Worm (Caenorhabditis elegans) whole organism, L1 larva: ENCODE results near the gene D1046.2.

Experiments used
- dpl-1 ChIP-seq, 3 experiments: fragments of 150-350 bp in 2 of 3; sonication (generic microtip) in 1 of 3; optimal IDR thresholded peaks; 2 replicates each; lab custom pipeline; 2014 to 2017; ENCODE audit warnings: missing biosample characterization in 3 of 3, missing genetic modification characterization in 3 of 3, missing genetic modification reagents in 3 of 3
- hlh-17 ChIP-seq: fragments of 200-800 bp; sonication (Bioruptor generic); optimal IDR thresholded peaks from 2 replicates; lab custom pipeline; 2018; ENCODE audit warnings: missing genetic modification characterization, mild to moderate bottlenecking, missing compliant biosample characterization, moderate library complexity, borderline replicate concordance
- irx-1 ChIP-seq: sonication (generic microtip); optimal IDR thresholded peaks from 2 replicates; lab custom pipeline; 2016; ENCODE audit warnings: missing genetic modification characterization, missing compliant biosample characterization
- mep-1 ChIP-seq: fragments of 150-350 bp; optimal IDR thresholded peaks from 2 replicates; lab custom pipeline; 2014; ENCODE audit warnings: missing biosample characterization, missing genetic modification characterization
- rnt-1 ChIP-seq: sonication (generic microtip); optimal IDR thresholded peaks from 2 replicates; lab custom pipeline; 2016; ENCODE audit warnings: mild to moderate bottlenecking, missing genetic modification characterization, moderate library complexity, missing compliant biosample characterization
- skn-1 ChIP-seq: fragments of 150-350 bp; optimal IDR thresholded peaks from 2 replicates; lab custom pipeline; 2014; ENCODE audit warnings: missing biosample characterization, missing genetic modification characterization
- snpc-4 ChIP-seq: fragments of 150-350 bp; optimal IDR thresholded peaks from 2 replicates; lab custom pipeline; 2014; ENCODE audit warnings: missing biosample characterization, missing genetic modification characterization
- unc-86 ChIP-seq: sonication (generic microtip); optimal IDR thresholded peaks from 2 replicates; lab custom pipeline; 2016; ENCODE audit warnings: missing genetic modification characterization, missing compliant biosample characterization
- vab-15 ChIP-seq: sonication (generic microtip); optimal IDR thresholded peaks from 2 replicates; lab custom pipeline; 2017; ENCODE audit warnings: missing genotype, mild to moderate bottlenecking, missing genetic modification characterization, missing compliant biosample characterization
- zag-1 ChIP-seq: fragments of 150-350 bp; optimal IDR thresholded peaks from 2 replicates; lab custom pipeline; 2014; ENCODE audit warnings: missing biosample characterization, missing genetic modification characterization

ce11 chrIV:8916010-8916409, 9.9 kb downstream of the D1046.2 start, which contains the start of gene C27B7.9:
- TF ChIP-seq rnt-1 (no peak), hlh-17 (no peak), dpl-1 (GFP tag; optimal IDR thresholded peaks at IDR 0.05; lab: Kevin White, UChicago) (no peak), irx-1 (tag; lab: Kevin White, UChicago) (no peak), vab-15 (tag; lab: Kevin White, UChicago) (no peak), zag-1 (tag; lab: Kevin White, UChicago) (no peak), mep-1 (tag; lab: Kevin White, UChicago) (no peak), skn-1 (tag; lab: Kevin White, UChicago) (no peak), snpc-4 (tag; lab: Kevin White, UChicago) (no peak), unc-86 (tag; lab: Kevin White, UChicago) (no peak)
